Worm (Caenorhabditis elegans) whole organism, midembryonic: Measurements from ENCODE around the gene cchl-1.

Source experiments
- T22C8.4 ChIP-seq: fragments of 200-800 bp; sonication (Bioruptor generic); IDR thresholded peaks from 2 replicates; pipeline ENCODE4 v1.3.6; 2022; ENCODE audit warnings: missing genetic modification characterization, missing compliant biosample characterization
- flt-1 ChIP-seq: fragments of 200-800 bp; sonication (Bioruptor generic); IDR thresholded peaks from 2 replicates; pipeline ENCODE4 v1.3.6; 2022; ENCODE audit warnings: missing genetic modification characterization, missing compliant biosample characterization
- klf-2 ChIP-seq: fragments of 200-800 bp; sonication (Bioruptor generic); conservative IDR thresholded peaks from 2 replicates; pipeline ENCODE4 v1.3.6; 2022; ENCODE audit warnings: missing genetic modification reagents, missing genetic modification characterization, missing compliant biosample characterization
- ztf-29 ChIP-seq: fragments of 200-800 bp; sonication (Bioruptor generic); IDR thresholded peaks from 2 replicates; pipeline ENCODE4 v1.3.6; 2022; ENCODE audit warnings: missing genetic modification reagents, missing genetic modification characterization, missing compliant biosample characterization

ce11 chrII:11276879-11277278 is 40.7 kb upstream of the cchl-1 start:
- no peak for TF ChIP-seq ztf-29 (GFP tag; lab: Robert Waterston, UW)
- TF ChIP-seq klf-2, result no peak
- no peak for TF ChIP-seq T22C8.4 (GFP tag; lab: Robert Waterston, UW)
- no peak for TF ChIP-seq flt-1
